Worm (Caenorhabditis elegans) whole organism, early embryonic: ENCODE results near the gene srbc-24.

Source experiments
- B0310.2 ChIP-seq: sonication (generic microtip); optimal IDR thresholded peaks from 2 replicates; lab custom pipeline; 2016; ENCODE audit warnings: mild to moderate bottlenecking, missing genetic modification characterization, missing compliant biosample characterization
- ama-1 ChIP-seq: fragments of 150-350 bp; optimal IDR thresholded peaks from 2 replicates; lab custom pipeline; 2014
- hmbx-1 ChIP-seq: sonication (generic microtip); optimal IDR thresholded peaks from 2 replicates; lab custom pipeline; 2016; ENCODE audit warnings: mild to moderate bottlenecking, missing genetic modification characterization, missing compliant biosample characterization

DNA sequence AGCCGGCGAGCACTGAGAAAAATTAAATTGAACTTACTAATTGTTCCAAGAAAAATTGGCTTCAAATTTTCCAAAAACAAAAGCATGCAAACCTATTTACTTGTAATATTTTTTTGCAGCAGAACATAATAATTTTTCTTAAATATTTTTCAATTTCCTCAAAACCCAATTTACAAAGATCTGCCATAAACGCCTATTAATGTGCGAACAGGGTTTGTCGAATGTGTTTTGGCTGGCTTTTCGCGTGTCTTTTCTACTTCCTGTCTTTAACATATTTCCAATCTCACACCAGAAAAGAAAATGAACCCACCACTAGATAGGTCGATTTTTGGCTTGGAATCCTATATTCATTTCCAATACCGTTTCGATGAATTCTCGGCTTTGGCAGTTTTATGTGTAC, 23.7 kb downstream of the srbc-24 start, which contains the start of gene C45H4.18:
- no peak for TF ChIP-seq hmbx-1 (tag; lab: Kevin White, UChicago)
- no peak for TF ChIP-seq B0310.2 (tag; lab: Kevin White, UChicago)
- TF ChIP-seq ama-1 (lab: Kevin White, UChicago), result no peak
